Worm (Caenorhabditis elegans): ENCODE measurements around the gene cyp-13A2.

Gene cyp-13A2

DNA sequence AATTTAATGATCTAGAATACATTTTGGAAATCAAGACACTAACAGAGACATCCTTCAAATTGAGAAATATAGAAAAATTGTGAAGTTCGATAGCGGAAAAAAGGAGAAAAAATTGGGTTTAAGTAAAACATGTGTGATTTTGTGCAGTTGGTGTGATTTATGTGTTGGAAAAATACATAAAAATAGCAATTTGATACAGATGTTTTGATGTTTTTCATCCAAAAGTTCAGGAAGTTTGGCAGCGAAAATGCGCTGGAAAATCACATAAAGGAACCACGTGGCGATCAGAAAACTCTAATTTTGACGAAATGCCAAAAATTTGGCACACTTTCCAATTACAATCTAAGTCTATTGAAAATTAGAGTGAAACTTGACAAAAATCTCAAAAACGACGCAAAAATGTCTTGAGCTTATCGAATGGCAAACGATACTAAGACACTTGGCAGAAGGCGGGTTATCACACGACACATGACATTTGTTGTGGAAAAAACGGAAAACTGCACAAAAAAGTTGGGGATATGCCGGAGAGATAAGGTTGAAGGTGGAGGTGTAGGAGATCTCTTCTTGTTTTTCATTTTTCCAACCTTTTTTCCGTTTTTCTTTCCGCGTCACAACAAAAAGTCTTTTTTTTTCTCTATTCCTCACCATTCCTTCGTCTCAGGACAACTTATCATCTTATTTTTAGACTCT lies 13.4 kb downstream of the cyp-13A2 start, which contains the start of gene ZK1321.4:
TSS of gene ZK1321.4 (minus strand) at position 51 of the 690 bp plus-strand sequence.
- TF ChIP-seq drap-1 (GFP tag; optimal IDR thresholded peaks at IDR 0.05): no peak
- TF ChIP-seq unc-39 (tag; optimal IDR thresholded peaks at IDR 0.05): no peak
- TF ChIP-seq unc-62 (GFP tag; optimal IDR thresholded peaks at IDR 0.05): no peak
- no peak for TF ChIP-seq lin-32 (GFP tag; optimal IDR thresholded peaks at IDR 0.05)
- TF ChIP-seq zip-8 (tag; optimal IDR thresholded peaks at IDR 0.05): no peak
- peak; percentile 19 for TF ChIP-seq hlh-1 (tag; optimal IDR thresholded peaks at IDR 0.05)
- no peak for TF ChIP-seq cnd-1 (tag; optimal IDR thresholded peaks at IDR 0.05)
- TF ChIP-seq M03D4.4 (tag; optimal IDR thresholded peaks at IDR 0.05): no peak
- TF ChIP-seq ham-2 (GFP tag; optimal IDR thresholded peaks at IDR 0.05): no peak

DNA sequence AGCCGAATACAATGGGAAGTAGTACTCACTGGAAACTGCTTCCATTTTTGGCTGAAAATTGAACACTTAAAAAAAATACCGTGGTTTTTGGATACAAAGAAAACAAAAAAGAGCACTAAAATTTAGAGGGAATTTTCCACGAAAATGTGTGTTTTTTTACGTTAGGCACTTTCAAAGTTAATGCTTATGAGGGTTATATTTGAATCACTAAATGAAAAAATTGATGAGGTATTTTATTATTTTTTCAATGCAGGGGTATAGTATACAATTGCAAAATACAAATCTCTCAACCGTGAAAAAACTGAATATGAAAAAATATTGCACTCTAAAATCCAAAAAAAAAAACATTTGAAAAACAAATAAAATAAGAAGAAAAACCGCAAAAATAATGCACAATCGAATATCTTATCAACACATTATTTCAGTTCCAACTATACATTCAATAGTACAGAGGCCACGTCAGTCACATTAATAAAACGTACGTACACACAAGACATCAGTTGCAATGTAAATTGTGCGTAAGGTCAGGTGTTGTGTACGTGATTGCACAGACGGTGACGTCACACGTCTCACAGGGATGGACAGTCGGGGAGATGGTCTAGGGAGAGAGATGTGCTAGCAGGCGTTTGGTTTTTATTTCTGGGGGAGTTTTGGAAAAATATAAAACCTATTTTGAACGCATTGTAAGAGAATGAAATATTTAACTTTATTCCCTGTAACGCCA lies 17.5 kb downstream of the cyp-13A2 start, which contains the start of gene aqp-10:
TSS of gene aqp-10 (minus strand) at position 51 of the 724 bp plus-strand sequence.
- TF ChIP-seq zip-8 (tag; optimal IDR thresholded peaks at IDR 0.05) (no peak), bed-3 (GFP tag; optimal IDR thresholded peaks at IDR 0.05) (no peak), mls-2 (tag; optimal IDR thresholded peaks at IDR 0.05) (no peak), lin-13 (tag; optimal IDR thresholded peaks at IDR 0.05) (no peak), lsy-2 (tag; optimal IDR thresholded peaks at IDR 0.05) (peak; percentile 20), pha-4 (tag; optimal IDR thresholded peaks at IDR 0.05) (peak; percentile 32), ces-1 (GFP tag; optimal IDR thresholded peaks at IDR 0.05) (no peak)

DNA sequence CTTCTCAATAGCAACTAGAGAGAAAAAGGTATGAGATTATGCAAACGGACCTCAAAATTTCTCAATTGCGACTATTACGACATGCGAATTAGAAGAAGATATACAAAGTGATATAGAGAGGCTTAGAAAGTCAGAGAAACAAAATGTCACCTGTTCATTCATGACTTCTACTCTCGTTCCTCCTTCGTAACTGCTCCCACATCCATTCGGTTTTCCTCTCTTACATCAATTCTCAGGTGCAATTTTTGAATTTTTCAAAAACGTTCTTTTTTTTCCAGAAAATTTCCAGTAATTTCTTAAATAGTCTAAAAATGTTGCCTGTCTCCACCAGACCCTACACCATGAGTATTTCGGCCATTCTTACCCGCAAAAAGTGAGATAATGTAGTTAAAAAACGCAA lies 22.7 kb downstream of the cyp-13A2 start:
- TF ChIP-seq lin-32 (GFP tag; optimal IDR thresholded peaks at IDR 0.05) (no peak), unc-120 (tag; optimal IDR thresholded peaks at IDR 0.05; ENCODE audit: poor library complexity, severe bottlenecking) (peak; percentile 38), ceh-43 (GFP tag; optimal IDR thresholded peaks at IDR 0.05) (no peak), nhr-12 (tag; optimal IDR thresholded peaks at IDR 0.05) (no peak), hlh-1 (tag; optimal IDR thresholded peaks at IDR 0.05) (peak; percentile 69), cnd-1 (tag; optimal IDR thresholded peaks at IDR 0.05) (no peak), nhr-28 (tag; optimal IDR thresholded peaks at IDR 0.05) (no peak), lin-13 (tag; optimal IDR thresholded peaks at IDR 0.05) (no peak), ceh-39 (tag; optimal IDR thresholded peaks at IDR 0.05) (no peak), mep-1 (tag; optimal IDR thresholded peaks at IDR 0.05) (no peak), tbx-8 (GFP tag; optimal IDR thresholded peaks at IDR 0.05) (no peak)

DNA sequence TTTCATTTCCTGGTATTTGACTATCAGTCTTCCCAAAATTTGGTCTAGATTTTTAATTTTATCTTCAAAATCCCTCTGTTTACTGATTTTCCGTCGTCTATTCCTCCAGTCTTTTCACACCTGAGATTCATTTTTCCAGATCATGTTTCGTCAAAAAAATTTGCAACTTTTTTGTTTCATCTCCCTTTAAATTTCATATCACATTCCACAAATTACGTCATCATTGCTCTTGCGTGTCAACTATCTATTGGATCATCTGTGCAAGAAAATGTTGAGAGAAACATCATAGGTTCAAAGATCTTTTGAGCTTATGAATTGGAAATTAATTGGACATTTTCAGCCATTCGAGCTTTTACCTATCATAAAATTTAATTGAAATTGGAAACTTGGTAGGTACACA lies 28.0 kb downstream of the cyp-13A2 start:
- no peak for TF ChIP-seq elt-1 (tag; optimal IDR thresholded peaks at IDR 0.05; ENCODE audit: borderline replicate concordance, insufficient read depth)
- TF ChIP-seq snpc-4 (tag; optimal IDR thresholded peaks at IDR 0.05): no peak
- TF ChIP-seq sptf-1 (tag; optimal IDR thresholded peaks at IDR 0.05): no peak
- no peak for TF ChIP-seq lin-32 (GFP tag; optimal IDR thresholded peaks at IDR 0.05)
- TF ChIP-seq zip-8 (tag; optimal IDR thresholded peaks at IDR 0.05): peak; percentile 56
- TF ChIP-seq unc-39 (tag; optimal IDR thresholded peaks at IDR 0.05): no peak
- no peak for TF ChIP-seq pha-4 (tag; optimal IDR thresholded peaks at IDR 0.05)

DNA sequence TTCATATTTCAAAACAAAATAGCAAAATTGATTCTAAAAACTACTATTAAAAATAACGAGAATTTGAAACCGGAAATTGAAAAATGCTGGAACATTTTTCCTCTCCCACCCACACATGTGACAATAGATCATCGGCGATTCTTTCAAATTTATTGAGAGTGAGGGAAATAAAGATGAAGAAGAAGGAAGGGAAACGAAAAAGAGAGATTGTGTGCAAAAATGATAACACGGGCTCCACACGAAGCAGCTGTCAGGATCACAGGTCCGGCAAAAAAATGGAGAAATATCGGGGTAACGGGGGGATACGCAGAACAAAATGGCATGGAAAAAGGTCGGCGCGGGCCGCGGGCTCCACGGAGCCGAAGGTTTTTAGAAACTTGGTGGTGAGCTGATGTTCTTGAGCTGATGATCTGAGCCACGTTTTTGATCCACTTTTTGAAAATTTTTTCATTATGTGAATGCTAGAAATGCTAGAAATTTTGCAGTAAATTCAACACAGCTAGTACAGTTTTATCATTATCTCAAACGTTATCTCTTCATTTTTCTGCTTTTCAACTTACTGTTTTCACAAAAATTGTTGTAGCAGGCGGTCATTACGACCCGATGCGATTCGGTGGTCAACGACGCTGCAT lies 29.7 kb downstream of the cyp-13A2 start, which contains the start of gene shk-1:
TSS of gene shk-1 (plus strand) at position 582 of the 632 bp plus-strand sequence.
- TF ChIP-seq mep-1 (tag; optimal IDR thresholded peaks at IDR 0.05): no peak
- peak; percentile 55 for TF ChIP-seq unc-120 (tag; optimal IDR thresholded peaks at IDR 0.05; ENCODE audit: poor library complexity, severe bottlenecking)
- TF ChIP-seq hlh-1 (tag; optimal IDR thresholded peaks at IDR 0.05): peak; percentile 86

DNA sequence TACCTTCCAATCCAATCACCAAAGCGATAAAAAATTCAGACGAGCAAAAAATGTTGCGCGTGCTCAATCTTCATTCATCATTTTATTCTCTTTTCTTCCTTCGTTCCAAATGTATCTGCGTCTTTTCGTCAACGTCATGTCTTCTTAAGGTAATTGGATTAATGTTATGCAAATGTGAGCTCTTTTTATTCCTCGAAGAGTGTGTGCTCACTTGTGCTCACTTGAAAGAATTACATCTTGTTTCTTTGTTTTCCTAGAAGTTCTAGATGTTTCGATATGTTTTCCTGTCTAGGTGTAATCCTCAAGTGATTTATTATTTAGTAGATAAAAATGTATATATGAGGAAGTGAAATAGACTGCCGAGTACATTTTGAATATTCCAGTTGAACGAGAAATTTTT lies 32.0 kb downstream of the cyp-13A2 start:
- TF ChIP-seq zip-8 (tag; optimal IDR thresholded peaks at IDR 0.05) (no peak), ceh-83 (GFP tag; optimal IDR thresholded peaks at IDR 0.05) (no peak), lin-32 (GFP tag; optimal IDR thresholded peaks at IDR 0.05) (no peak), ztf-11 (tag; optimal IDR thresholded peaks at IDR 0.05) (no peak), nhr-12 (tag; optimal IDR thresholded peaks at IDR 0.05) (no peak), cnd-1 (tag; optimal IDR thresholded peaks at IDR 0.05) (no peak), ces-1 (GFP tag; optimal IDR thresholded peaks at IDR 0.05) (peak; percentile 81)

Data from whole organism, mixed stage, embryonic.